Fruit fly (Drosophila melanogaster): ENCODE results near the gene Cby.

DNA sequence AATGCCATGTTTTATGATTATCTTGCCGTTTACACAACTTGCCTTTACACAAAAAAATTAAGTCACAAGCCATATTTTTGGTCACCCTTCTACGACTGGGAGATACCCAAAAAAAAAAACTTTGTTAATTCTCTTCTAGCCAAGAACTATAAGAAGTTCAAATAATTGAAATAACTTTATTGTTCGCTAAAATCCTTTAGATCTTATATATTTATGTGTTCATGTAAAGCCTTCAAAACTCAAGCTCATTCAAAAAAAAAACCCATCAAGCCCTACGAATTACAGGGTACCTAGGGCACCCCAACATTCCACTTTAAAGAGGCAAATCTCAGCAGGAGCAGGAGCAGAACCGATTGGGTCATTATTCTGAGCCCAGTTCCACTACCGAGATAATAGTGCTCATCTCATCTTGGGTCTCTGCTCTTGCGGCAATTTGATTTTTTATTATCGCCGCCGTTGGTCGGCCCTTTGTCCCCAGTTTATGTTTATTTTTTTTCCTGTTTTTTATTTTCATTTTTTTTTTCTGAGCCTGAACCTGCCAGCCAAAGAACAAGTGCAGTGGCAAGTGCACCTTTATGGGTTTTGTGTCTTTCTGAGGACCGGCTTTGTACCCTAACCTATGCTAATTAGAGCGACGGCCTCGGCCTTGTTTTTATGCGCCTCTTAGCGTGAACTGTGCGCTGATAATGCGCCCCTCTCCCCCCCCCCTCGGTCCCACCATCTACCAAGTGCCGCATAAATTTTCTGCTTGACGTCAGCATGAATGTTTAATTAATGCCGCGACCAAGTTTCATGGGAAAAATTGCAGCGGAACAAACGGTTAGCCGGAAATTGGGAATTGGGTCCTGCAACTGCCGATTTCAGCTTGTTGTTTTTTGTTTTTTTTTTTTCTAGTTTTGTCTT is 26.1 kb upstream of the Cby start:
- TF ChIP-seq Mnt (GFP tag; optimal IDR thresholded peaks at IDR 0.05) (no peak), pad (GFP tag; optimal IDR thresholded peaks at IDR 0.05) (no peak)

Data from whole organism, adult.